Worm (Caenorhabditis elegans): ENCODE measurements around the gene trmt-10C.2.

- TF ChIP-seq mbf-1 (tag; optimal IDR thresholded peaks at IDR 0.05) (no peak), ztf-11 (tag; optimal IDR thresholded peaks at IDR 0.05) (no peak), fos-1 (tag; optimal IDR thresholded peaks at IDR 0.05) (no peak), lin-39 (tag; optimal IDR thresholded peaks at IDR 0.05) (no peak), egl-27 (tag; optimal IDR thresholded peaks at IDR 0.05) (no peak), zag-1 (tag; optimal IDR thresholded peaks at IDR 0.05) (no peak), unc-39 (tag; optimal IDR thresholded peaks at IDR 0.05) (no peak), nhr-10 (tag; optimal IDR thresholded peaks at IDR 0.05) (no peak), blmp-1 (tag; optimal IDR thresholded peaks at IDR 0.05; ENCODE audit: insufficient read depth) (no peak), skn-1 (tag; optimal IDR thresholded peaks at IDR 0.05) (no peak), lin-13 (GFP tag; optimal IDR thresholded peaks at IDR 0.05) (no peak), nhr-77 (tag; optimal IDR thresholded peaks at IDR 0.05) (no peak), Y55F3AM.14 (GFP tag; optimal IDR thresholded peaks at IDR 0.05) (no peak)
Measured at ce11 chrIII:6298131-6298530, 48.0 kb upstream of the trmt-10C.2 start, which contains the start of gene F47D12.3.
